Fruit fly (Drosophila melanogaster) whole organism, embryonic: Measurements from ENCODE around the gene CG5056.
A peak's percentile ranks its signal among the peaks of the same experiment; 100 is the strongest.

Experiments
- B-H2 ChIP-seq: fragments of 200-800 bp; sonication (Bioruptor generic); optimal IDR thresholded peaks from 2 replicates; lab custom pipeline; 2018; ENCODE audit warnings: missing biosample characterization, mild to moderate bottlenecking, missing genetic modification characterization
- C15 ChIP-seq: fragments of 200-800 bp; sonication (Bioruptor generic); IDR thresholded peaks from 3 replicates; pipeline ENCODE4 v1.3.6; 2022; ENCODE audit warnings: missing biosample characterization, missing genetic modification characterization
- CG10431 ChIP-seq: fragments of 200-800 bp; sonication (Bioruptor generic); optimal IDR thresholded peaks from 3 replicates; lab custom pipeline; 2018; ENCODE audit warnings: missing biosample characterization, mild to moderate bottlenecking, missing genetic modification characterization
- CG11560 ChIP-seq: fragments of 200-800 bp; sonication (Bioruptor generic); IDR thresholded peaks from 3 replicates; pipeline ENCODE4 v1.3.6; 2022; ENCODE audit warnings: missing biosample characterization, missing genetic modification characterization
- CG12391 ChIP-seq: fragments of 200-800 bp; sonication (Bioruptor generic); optimal IDR thresholded peaks from 3 replicates; lab custom pipeline; 2018; ENCODE audit warnings: missing biosample characterization, mild to moderate bottlenecking, missing genetic modification characterization, moderate library complexity
- CG12659 ChIP-seq: fragments of 200-800 bp; sonication (Bioruptor generic); optimal IDR thresholded peaks from 3 replicates; lab custom pipeline; 2017; ENCODE audit warnings: mild to moderate bottlenecking, missing biosample characterization, missing genetic modification reagents, missing genetic modification characterization
- CG1529 ChIP-seq: fragments of 200-800 bp; sonication (Bioruptor generic); optimal IDR thresholded peaks from 3 replicates; lab custom pipeline; 2018; ENCODE audit warnings: missing biosample characterization, missing genetic modification characterization
- CG15479 ChIP-seq: fragments of 200-800 bp; sonication (Bioruptor generic); optimal IDR thresholded peaks from 3 replicates; lab custom pipeline; 2019; ENCODE audit warnings: missing biosample characterization, mild to moderate bottlenecking, missing genetic modification characterization, moderate library complexity
- CG1603 ChIP-seq: fragments of 200-800 bp; sonication (Bioruptor generic); optimal IDR thresholded peaks from 2 replicates; lab custom pipeline; 2019; ENCODE audit warnings: missing biosample characterization, mild to moderate bottlenecking, missing genetic modification characterization, moderate library complexity
- CG17802 ChIP-seq: fragments of 200-800 bp; sonication (Bioruptor generic); optimal IDR thresholded peaks from 2 replicates; lab custom pipeline; 2018; ENCODE audit warnings: missing biosample characterization, mild to moderate bottlenecking, missing genetic modification characterization, moderate library complexity
- CG18262 ChIP-seq: fragments of 200-800 bp; optimal IDR thresholded peaks from 3 replicates; lab custom pipeline; 2019; ENCODE audit warnings: missing biosample characterization, mild to moderate bottlenecking, missing genetic modification characterization, moderate library complexity
- CG2129 ChIP-seq: fragments of 200-800 bp; sonication (Bioruptor generic); IDR thresholded peaks from 2 replicates; pipeline ENCODE4 v1.3.6; 2022; ENCODE audit warnings: missing biosample characterization, missing genetic modification characterization; ENCODE audit not compliant: partially characterized antibody
- CG30020 ChIP-seq: fragments of 200-800 bp; optimal IDR thresholded peaks from 2 replicates; lab custom pipeline; 2019; ENCODE audit warnings: missing biosample characterization, mild to moderate bottlenecking, missing genetic modification characterization, moderate library complexity
- CG30403 ChIP-seq: fragments of 200-800 bp; sonication (Bioruptor generic); optimal IDR thresholded peaks from 3 replicates; lab custom pipeline; 2016; ENCODE audit warnings: missing biosample characterization, missing genetic modification characterization
- CG34422 ChIP-seq: fragments of 200-800 bp; sonication (Bioruptor generic); IDR thresholded peaks from 3 replicates; pipeline ENCODE4 v1.3.6; 2022; ENCODE audit warnings: missing biosample characterization, missing genetic modification characterization
- CG3838 ChIP-seq: fragments of 200-800 bp; sonication (Bioruptor generic); optimal IDR thresholded peaks from 3 replicates; lab custom pipeline; 2016; ENCODE audit warnings: missing biosample characterization, missing genetic modification characterization
- CG4820 ChIP-seq: fragments of 200-800 bp; sonication (Bioruptor generic); optimal IDR thresholded peaks from 3 replicates; lab custom pipeline; 2016; ENCODE audit warnings: missing biosample characterization, missing genetic modification characterization
- CG6654 ChIP-seq: fragments of 200-800 bp; sonication (Bioruptor generic); optimal IDR thresholded peaks from 2 replicates; lab custom pipeline; 2017; ENCODE audit warnings: missing biosample characterization, mild to moderate bottlenecking, missing genetic modification characterization
- CG6689 ChIP-seq: fragments of 200-800 bp; sonication (Bioruptor generic); IDR thresholded peaks from 2 replicates; pipeline ENCODE4 v1.3.6; 2022; ENCODE audit warnings: missing biosample characterization, missing genetic modification characterization
- CG7786 ChIP-seq: fragments of 200-800 bp; sonication (Bioruptor generic); optimal IDR thresholded peaks from 2 replicates; lab custom pipeline; 2016; ENCODE audit warnings: missing biosample characterization, missing genetic modification characterization
- CG8290 ChIP-seq, 3 experiments: fragments of 200-800 bp; sonication (Bioruptor generic); optimal IDR thresholded peaks; 2 replicates each; lab custom pipeline; 2016 to 2019; ENCODE audit warnings: missing biosample characterization in 3 of 3, missing genetic modification characterization in 3 of 3, mild to moderate bottlenecking in 2 of 3, moderate library complexity in 1 of 3
- CHES-1-like ChIP-seq: fragments of 200-800 bp; sonication (Bioruptor generic); optimal IDR thresholded peaks from 2 replicates; lab custom pipeline; 2016; ENCODE audit warnings: missing biosample characterization, missing genetic modification characterization
- Dad ChIP-seq: fragments of 200-800 bp; sonication (Bioruptor generic); optimal IDR thresholded peaks from 3 replicates; lab custom pipeline; 2016; ENCODE audit warnings: missing biosample characterization, missing genetic modification characterization
- E2f2 ChIP-seq: fragments of 200-800 bp; sonication (Bioruptor generic); IDR thresholded peaks from 2 replicates; pipeline ENCODE4 v1.3.6; 2022; ENCODE audit warnings: missing biosample characterization, missing genetic modification characterization
- Fer3 ChIP-seq: fragments of 200-800 bp; sonication (Bioruptor generic); optimal IDR thresholded peaks from 2 replicates; lab custom pipeline; 2018; ENCODE audit warnings: missing biosample characterization, mild to moderate bottlenecking, missing genetic modification characterization, moderate library complexity
- MBD-R2 ChIP-seq: fragments of 200-800 bp; sonication (Bioruptor generic); IDR thresholded peaks from 2 replicates; pipeline ENCODE4 v1.3.6; 2022; ENCODE audit warnings: missing biosample characterization, missing genetic modification characterization
- MESR4 ChIP-seq: fragments of 200-800 bp; sonication (Bioruptor generic); optimal IDR thresholded peaks from 2 replicates; lab custom pipeline; 2018; ENCODE audit warnings: missing biosample characterization, mild to moderate bottlenecking, missing genetic modification characterization, moderate library complexity
- NC2α ChIP-seq: fragments of 200-800 bp; sonication (Bioruptor generic); optimal IDR thresholded peaks from 2 replicates; lab custom pipeline; 2016; ENCODE audit warnings: missing biosample characterization, missing genetic modification characterization
- NK7.1 ChIP-seq: fragments of 200-800 bp; sonication (Bioruptor generic); optimal IDR thresholded peaks from 3 replicates; lab custom pipeline; 2016; ENCODE audit warnings: missing biosample characterization, missing genetic modification characterization
- Nf-YB ChIP-seq: fragments of 200-800 bp; sonication (Bioruptor generic); optimal IDR thresholded peaks from 3 replicates; lab custom pipeline; 2019; ENCODE audit warnings: missing biosample characterization, mild to moderate bottlenecking, missing genetic modification characterization, moderate library complexity
- Oaz ChIP-seq: fragments of 200-800 bp; sonication (Bioruptor generic); IDR thresholded peaks from 2 replicates; pipeline ENCODE4 v1.3.6; 2022; ENCODE audit warnings: missing biosample characterization, missing genetic modification characterization
- Scr ChIP-seq: fragments of 200-800 bp; sonication (Bioruptor generic); IDR thresholded peaks from 2 replicates; pipeline ENCODE4 v1.3.6; 2022; ENCODE audit warnings: missing biosample characterization, missing genetic modification characterization; ENCODE audit not compliant: partially characterized antibody
- Ssrp ChIP-seq: fragments of 200-800 bp; sonication (Bioruptor generic); optimal IDR thresholded peaks from 2 replicates; lab custom pipeline; 2018; ENCODE audit warnings: missing biosample characterization, mild to moderate bottlenecking, missing genetic modification characterization, moderate library complexity
- TFAM ChIP-seq: fragments of 200-800 bp; sonication (Bioruptor generic); optimal IDR thresholded peaks from 2 replicates; lab custom pipeline; 2017; ENCODE audit warnings: missing biosample characterization, missing genetic modification characterization, inconsistent platforms
- aop ChIP-seq: fragments of 200-800 bp; sonication (Bioruptor generic); IDR thresholded peaks from 2 replicates; pipeline ENCODE4 v1.3.6; 2022; ENCODE audit warnings: missing biosample characterization, missing genetic modification characterization
- cas ChIP-seq: fragments of 200-800 bp; sonication (Bioruptor generic); IDR thresholded peaks from 2 replicates; pipeline ENCODE4 v1.3.6; 2022; ENCODE audit warnings: missing biosample characterization, missing genetic modification characterization
- chinmo ChIP-seq: fragments of 200-800 bp; sonication (Bioruptor generic); IDR thresholded peaks from 4 replicates; pipeline ENCODE4 v1.3.6; 2022; ENCODE audit warnings: missing biosample characterization, missing genetic modification characterization; ENCODE audit not compliant: partially characterized antibody
- dan ChIP-seq: fragments of 200-800 bp; sonication (Bioruptor generic); IDR thresholded peaks from 2 replicates; pipeline ENCODE4 v1.3.6; 2022; ENCODE audit warnings: missing biosample characterization, missing genetic modification characterization
- gem ChIP-seq: fragments of 200-800 bp; sonication (Bioruptor generic); optimal IDR thresholded peaks from 2 replicates; lab custom pipeline; 2019; ENCODE audit warnings: missing biosample characterization, mild to moderate bottlenecking, missing genetic modification characterization, moderate library complexity
- h ChIP-seq: fragments of >200 bp; optimal IDR thresholded peaks from 2 replicates; lab custom pipeline; 2017
- kay ChIP-seq: fragments of 200-800 bp; sonication (Bioruptor generic); optimal IDR thresholded peaks from 2 replicates; lab custom pipeline; 2016; ENCODE audit warnings: missing biosample characterization, missing genetic modification characterization
- nerfin-1 ChIP-seq: fragments of 200-800 bp; sonication (Bioruptor generic); optimal IDR thresholded peaks from 3 replicates; lab custom pipeline; 2019; ENCODE audit warnings: missing biosample characterization, mild to moderate bottlenecking, missing genetic modification characterization, moderate library complexity
- pita ChIP-seq: fragments of 200-800 bp; sonication (Bioruptor generic); optimal IDR thresholded peaks from 2 replicates; lab custom pipeline; 2017; ENCODE audit warnings: missing biosample characterization, mild to moderate bottlenecking, missing genetic modification characterization
- pum ChIP-seq: fragments of 200-800 bp; sonication (Bioruptor generic); optimal IDR thresholded peaks from 2 replicates; lab custom pipeline; 2016; ENCODE audit warnings: missing biosample characterization, missing genetic modification characterization
- row ChIP-seq: fragments of 200-800 bp; sonication (Bioruptor generic); IDR thresholded peaks from 3 replicates; pipeline ENCODE4 v1.3.6; 2022; ENCODE audit warnings: missing biosample characterization, missing genetic modification characterization
- tap ChIP-seq: fragments of 200-800 bp; optimal IDR thresholded peaks from 3 replicates; lab custom pipeline; 2019; ENCODE audit warnings: missing biosample characterization, mild to moderate bottlenecking, missing genetic modification characterization, moderate library complexity
- tna ChIP-seq: fragments of 200-800 bp; sonication (Bioruptor generic); IDR thresholded peaks from 2 replicates; pipeline ENCODE4 v1.3.6; 2022; ENCODE audit warnings: missing biosample characterization, missing genetic modification characterization; ENCODE audit not compliant: partially characterized antibody
- zf30C ChIP-seq: fragments of 200-800 bp; sonication (Bioruptor generic); optimal IDR thresholded peaks from 3 replicates; lab custom pipeline; 2018; ENCODE audit warnings: missing biosample characterization, mild to moderate bottlenecking, missing genetic modification characterization

Gene CG5056

dm6 chr2L:10405008-10405654, 38.6 kb downstream of the CG5056 start, which contains the start of the genes CG17768, LSm-4 and Ir31a (continued):
- peak; percentile 45; the same call in 1 of the 2 replicates for TF ChIP-seq tna (GFP tag; lab: Robert Waterston, UW)
- TF ChIP-seq CG8290 (GFP tag; optimal IDR thresholded peaks at IDR 0.05; lab: Kevin White, UChicago), result peak; percentile 27
- no peak for TF ChIP-seq CG8290 (tag; optimal IDR thresholded peaks at IDR 0.05; lab: Kevin White, UChicago)
- TF ChIP-seq CG12659 (GFP tag; lab: Kevin White, UChicago), result peak; percentile 25
- peak; percentile 54 for TF ChIP-seq row
- no peak for TF ChIP-seq CG10431 (GFP tag; lab: Kevin White, UChicago)
- peak; percentile 66; the same call in 1 of the 2 replicates for TF ChIP-seq CG2129 (GFP tag; lab: Robert Waterston, UW)
- TF ChIP-seq Nf-YB (GFP tag; lab: Kevin White, UChicago), result no peak
- no peak for TF ChIP-seq CG12391 (tag; lab: Kevin White, UChicago)
- peak; percentile 19; the same call in 1 of the 2 replicates for TF ChIP-seq E2f2 (GFP tag; lab: Robert Waterston, UW)
- no peak for TF ChIP-seq CG3838 (GFP tag; lab: Kevin White, UChicago)
- TF ChIP-seq zf30C, result no peak
- no peak for TF ChIP-seq Dad
- peak; percentile 46; the same call in 1 of the 2 replicates for TF ChIP-seq MBD-R2 (GFP tag; lab: Robert Waterston, UW)
- TF ChIP-seq TFAM (GFP tag; lab: Kevin White, UChicago), result no peak

- peak; percentile 99 for TF ChIP-seq CG30020 (tag; lab: Kevin White, UChicago)
- TF ChIP-seq CG30403 (GFP tag; lab: Kevin White, UChicago), result peak; percentile 56
- TF ChIP-seq Scr (GFP tag; lab: Robert Waterston, UW), result no peak
- peak; percentile 83; the same call in 2 of the 3 replicates for TF ChIP-seq CG34422 (GFP tag; lab: Robert Waterston, UW)
- peak; percentile 66 for TF ChIP-seq tap (tag; lab: Kevin White, UChicago)
- peak; percentile 60 for TF ChIP-seq CG7786 (GFP tag; lab: Kevin White, UChicago)
- TF ChIP-seq chinmo (GFP tag; lab: Robert Waterston, UW), result no peak
- no peak for TF ChIP-seq h (lab: Kevin White, UChicago)
- TF ChIP-seq CG1603 (tag; lab: Kevin White, UChicago), result peak; percentile 100
- TF ChIP-seq aop (GFP tag; lab: Robert Waterston, UW), result no peak
- peak; percentile 59 for TF ChIP-seq nerfin-1
- peak; percentile 86 for TF ChIP-seq B-H2 (GFP tag; lab: Kevin White, UChicago)
- TF ChIP-seq CG6689 (GFP tag; lab: Robert Waterston, UW), result peak; percentile 59
- peak; percentile 45 for TF ChIP-seq CG4820 (GFP tag; lab: Kevin White, UChicago)
- 0 out of 2 replicates have a peak, but pooled peaks have one; percentile 23 for TF ChIP-seq Oaz (GFP tag; lab: Robert Waterston, UW)
- TF ChIP-seq C15 (GFP tag; lab: Robert Waterston, UW), result peak; percentile 65; the same call in 2 of the 3 replicates
- peak; percentile 52 for TF ChIP-seq Ssrp
- peak; percentile 44 for TF ChIP-seq NK7.1 (GFP tag; lab: Kevin White, UChicago)
- 0 out of 2 replicates have a peak, but pooled peaks have one; percentile 35 for TF ChIP-seq cas (GFP tag; lab: Robert Waterston, UW)
- peak; percentile 85 for TF ChIP-seq Fer3 (tag; lab: Kevin White, UChicago)
- peak; percentile 22 for TF ChIP-seq CG6654 (GFP tag; lab: Kevin White, UChicago)
- no peak for TF ChIP-seq dan
- no peak for TF ChIP-seq CG15479 (GFP tag; lab: Kevin White, UChicago)
- no peak for TF ChIP-seq CG11560 (tag; lab: Robert Waterston, UW)
- TF ChIP-seq CG17802, result peak; percentile 96
- TF ChIP-seq CG1529 (GFP tag; lab: Kevin White, UChicago), result peak; percentile 55
- TF ChIP-seq NC2α, result peak; percentile 47
- TF ChIP-seq CHES-1-like, result peak; percentile 48
- TF ChIP-seq kay, result no peak
- peak; percentile 30 for TF ChIP-seq pum (GFP tag; lab: Kevin White, UChicago)
- peak; percentile 100 for TF ChIP-seq MESR4
- no peak for TF ChIP-seq pita
- TF ChIP-seq CG18262 (tag; lab: Kevin White, UChicago), result peak; percentile 54
- TF ChIP-seq gem, result no peak
These were observed 41.7 kb downstream of the CG5056 start, which contains the start of the genes Ip259 and RpS27A for dm6 chr2L:10408122-10408576. Gene Ip259, plus strand, starts transcription at chr2L:10408352. Gene RpS27A, plus strand, starts transcription at chr2L:10408352.
